Fruit fly (Drosophila melanogaster) S2 (cell line): Measurements from ENCODE around the gene CG31817.

Experiments used
- CG8478 ChIP-seq: fragments of >200 bp; optimal IDR thresholded peaks from 2 replicates; lab custom pipeline; 2018
- CTCF ChIP-seq, 2 experiments: fragments of >200 bp; optimal IDR thresholded peaks; 2 replicates each; lab custom pipeline; 2018

Gene CG31817

DNA sequence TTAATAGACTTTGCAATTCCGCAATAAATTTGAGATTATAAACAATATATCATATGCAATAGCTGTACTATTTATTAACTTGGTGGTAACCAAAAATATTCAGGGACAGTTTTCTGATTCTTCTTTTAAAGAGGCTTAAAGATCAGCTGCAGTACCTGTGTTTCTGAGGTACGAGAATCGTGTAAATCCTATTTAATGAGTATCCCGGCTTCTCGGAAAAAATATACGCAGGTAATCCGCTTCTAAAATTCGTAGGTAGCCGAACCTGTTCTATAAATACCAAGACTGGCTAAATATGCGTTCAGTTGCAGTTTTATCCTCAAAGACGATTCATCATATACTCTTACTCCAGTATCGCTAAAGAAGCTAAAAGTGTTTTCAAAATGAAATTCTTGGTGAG is 8.1 kb downstream of the CG31817 start, which contains the start of gene CG4440:
TSS of gene CG4440 (plus strand) at position 301 of the 400 bp plus-strand sequence.
- no peak for TF ChIP-seq CTCF (optimal IDR thresholded peaks at IDR 0.05; lab: Kevin White, UChicago)
- no peak for TF ChIP-seq CG8478 (lab: Kevin White, UChicago)

DNA sequence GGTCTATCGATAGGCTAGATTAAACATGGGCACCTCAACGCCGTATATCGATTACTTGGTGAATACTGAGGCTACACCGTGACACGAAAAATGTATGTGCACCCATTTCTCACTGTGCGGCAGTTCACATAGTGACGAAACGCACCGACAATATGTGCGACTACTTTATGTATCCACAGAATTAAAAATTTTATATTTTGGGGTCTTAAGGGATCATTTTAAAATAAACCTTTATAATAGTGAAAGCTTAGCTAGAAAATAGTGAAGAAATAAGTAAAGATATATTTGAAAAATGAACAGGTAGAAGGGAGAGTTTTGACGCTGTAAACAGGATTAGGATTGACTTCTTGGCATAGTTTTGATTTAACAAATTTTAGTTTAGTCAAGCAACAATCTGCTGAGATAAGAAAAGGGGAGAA is 8.6 kb downstream of the CG31817 start, which contains the start of gene mRpL4:
TSS of gene mRpL4 (minus strand) at position 31 of the 419 bp plus-strand sequence.
- TF ChIP-seq CTCF (optimal IDR thresholded peaks at IDR 0.05; lab: Kevin White, UChicago) = peak in 1 of 2 experiments; percentile 19
- no peak for TF ChIP-seq CG8478 (lab: Kevin White, UChicago)

DNA sequence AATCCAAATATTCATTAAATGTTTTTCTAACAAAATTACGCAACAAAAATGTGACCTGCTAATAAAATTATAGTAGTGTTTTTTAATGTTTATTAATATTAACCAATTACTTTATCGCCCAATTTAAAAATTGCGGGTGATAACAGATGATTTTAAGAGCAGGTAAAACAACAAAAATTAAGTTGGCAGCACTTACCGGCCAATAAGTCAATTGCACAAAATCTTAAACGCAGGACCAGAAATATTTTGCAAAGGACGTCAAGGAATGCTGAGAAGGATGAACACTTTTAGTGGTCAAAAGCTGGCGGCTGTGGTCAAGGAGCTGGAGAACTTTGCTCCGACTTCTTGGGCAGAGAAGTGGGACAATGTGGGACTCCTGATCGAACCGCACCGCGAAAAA is 10.8 kb downstream of the CG31817 start, which contains the start of gene CG4278:
TSS of gene CG4278 (plus strand) at position 178 of the 400 bp plus-strand sequence.
- TF ChIP-seq CTCF (optimal IDR thresholded peaks at IDR 0.05; lab: Kevin White, UChicago) (no peak), CG8478 (lab: Kevin White, UChicago) (no peak)

DNA sequence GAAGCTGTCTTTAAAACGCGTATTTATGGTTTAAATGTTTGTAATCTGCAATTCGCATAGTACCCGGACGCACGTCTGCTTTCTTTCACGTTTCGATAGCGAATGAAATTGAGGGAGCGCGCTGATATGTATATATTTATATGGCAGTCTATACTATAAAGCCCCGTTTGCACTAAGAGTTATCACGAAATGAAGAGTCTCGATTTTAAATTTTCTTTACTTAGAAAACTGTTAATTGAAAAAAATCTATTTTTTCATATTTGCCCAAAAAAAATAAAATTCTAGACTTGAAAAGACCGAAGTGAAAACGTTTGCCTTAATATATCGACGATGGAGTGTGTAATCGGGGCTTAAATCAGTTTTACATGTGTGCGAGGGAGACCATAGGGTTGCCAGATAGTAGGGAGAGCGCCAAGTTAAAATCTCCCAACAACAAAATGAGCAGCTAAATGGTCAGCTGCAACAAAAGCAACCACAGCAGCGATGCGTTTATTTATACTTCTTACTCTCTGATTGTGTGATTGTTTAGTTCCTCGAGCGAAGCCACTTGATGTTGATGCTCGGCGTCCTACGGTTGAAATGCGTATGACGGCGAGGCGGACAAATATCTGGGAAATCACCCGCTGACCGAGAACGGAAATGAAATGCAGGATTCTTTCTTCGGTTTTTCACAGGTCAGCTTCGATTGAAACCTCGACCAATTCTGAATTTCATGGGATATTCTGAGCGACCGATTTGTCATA is 12.0 kb downstream of the CG31817 start, which contains the start of gene cact:
TSS of gene cact (minus strand) at position 693 of the 743 bp plus-strand sequence.
- TF ChIP-seq CG8478 (lab: Kevin White, UChicago) (no peak), CTCF (optimal IDR thresholded peaks at IDR 0.05; lab: Kevin White, UChicago) (no peak)

DNA sequence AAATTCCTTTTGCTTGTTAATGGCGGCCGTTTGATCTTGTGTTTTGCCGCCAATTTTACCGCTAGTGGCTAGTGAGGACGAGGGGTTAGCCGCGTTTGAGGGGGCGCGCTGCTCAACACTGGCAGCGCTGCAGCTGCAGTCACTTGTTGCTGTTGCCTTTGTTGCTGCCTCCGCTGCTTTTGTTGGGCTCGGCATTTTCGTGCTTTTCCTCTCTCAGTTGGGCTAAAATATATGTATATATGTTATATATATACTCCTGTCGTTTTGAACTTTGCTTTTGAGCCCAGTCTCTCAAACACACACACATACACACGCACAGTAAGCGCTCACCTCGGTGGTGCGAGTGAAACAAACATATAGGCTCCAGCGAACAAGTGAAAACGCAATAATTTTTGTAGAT is 12.9 kb downstream of the CG31817 start:
- TF ChIP-seq CG8478 (lab: Kevin White, UChicago) (no peak), CTCF (optimal IDR thresholded peaks at IDR 0.05; lab: Kevin White, UChicago) (no peak)

DNA sequence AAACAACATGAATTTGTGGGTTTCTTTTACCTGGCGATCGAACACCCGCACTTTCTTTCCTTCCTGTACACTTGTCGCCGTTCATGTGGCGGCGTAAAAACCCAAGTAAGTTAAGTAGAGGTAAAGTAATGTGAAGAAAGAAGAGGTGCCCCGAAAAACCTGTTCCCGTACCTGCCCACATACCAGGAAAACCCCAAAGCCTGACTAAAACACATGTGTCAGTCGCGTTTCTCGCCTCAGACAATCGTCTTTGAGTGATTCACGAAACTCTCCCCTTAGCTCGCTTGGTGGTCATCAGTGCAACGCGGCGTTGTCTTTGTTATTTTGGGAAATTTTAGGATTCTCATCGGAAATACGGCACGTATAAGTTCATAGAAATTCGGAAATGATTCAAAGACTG is 14.1 kb downstream of the CG31817 start:
- TF ChIP-seq CG8478 (lab: Kevin White, UChicago) (no peak), CTCF (optimal IDR thresholded peaks at IDR 0.05; lab: Kevin White, UChicago) (no peak)

DNA sequence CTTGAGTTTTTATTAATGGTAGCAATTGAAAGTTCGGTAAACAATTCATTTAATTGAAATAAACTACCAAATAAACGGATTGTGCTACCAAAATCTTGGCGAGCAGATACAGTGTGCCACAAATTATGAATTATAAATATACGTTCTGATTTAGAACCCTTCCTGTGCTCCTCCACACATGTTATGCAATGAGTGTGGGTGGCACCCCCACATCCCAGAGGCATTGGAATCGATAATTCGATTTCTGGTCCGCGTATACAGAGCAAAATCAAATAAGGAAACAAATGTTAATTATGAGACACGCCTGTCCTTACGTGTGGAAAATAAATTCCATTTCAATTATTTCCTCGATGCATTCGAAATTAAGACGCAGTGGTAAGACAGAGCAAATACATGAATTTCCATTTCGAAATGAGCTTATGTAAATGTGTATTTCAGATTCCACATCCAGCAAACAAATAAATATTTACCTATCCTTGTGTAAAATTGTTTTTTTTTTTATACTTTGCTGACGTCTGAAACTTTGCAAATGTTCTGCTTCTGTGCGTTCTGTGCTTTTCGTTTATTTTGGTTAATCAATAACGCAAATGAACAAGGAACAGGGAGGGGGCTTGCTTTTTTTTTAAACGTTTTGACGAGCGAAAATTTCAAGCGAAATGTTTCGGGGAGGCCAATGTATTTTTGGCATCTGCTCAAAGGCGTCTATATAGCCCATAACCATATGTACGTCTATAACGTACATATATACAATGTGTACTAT is 15.6 kb downstream of the CG31817 start:
- no peak for TF ChIP-seq CG8478 (lab: Kevin White, UChicago)
- no peak for TF ChIP-seq CTCF (optimal IDR thresholded peaks at IDR 0.05; lab: Kevin White, UChicago)

DNA sequence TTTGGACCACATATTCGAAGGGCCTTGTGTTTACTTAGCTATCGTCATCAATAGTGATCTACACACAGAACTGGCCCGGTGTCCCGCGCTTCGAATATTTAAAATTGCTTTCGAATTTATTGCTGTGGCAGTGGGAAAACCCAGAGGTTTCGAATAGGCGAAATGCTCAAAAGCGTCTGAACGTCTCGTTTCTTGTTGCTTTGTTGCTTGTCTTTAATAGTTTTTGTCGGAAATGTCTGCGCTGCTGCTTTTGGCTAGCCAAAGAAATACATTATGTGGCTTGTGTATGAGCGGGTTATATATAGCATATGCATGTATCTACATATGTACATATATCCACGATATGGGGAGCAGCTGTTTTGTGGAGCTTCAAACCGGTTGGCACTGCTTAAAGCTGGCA is 16.5 kb downstream of the CG31817 start:
- TF ChIP-seq CTCF (optimal IDR thresholded peaks at IDR 0.05; lab: Kevin White, UChicago) (no peak), CG8478 (lab: Kevin White, UChicago) (no peak)

DNA sequence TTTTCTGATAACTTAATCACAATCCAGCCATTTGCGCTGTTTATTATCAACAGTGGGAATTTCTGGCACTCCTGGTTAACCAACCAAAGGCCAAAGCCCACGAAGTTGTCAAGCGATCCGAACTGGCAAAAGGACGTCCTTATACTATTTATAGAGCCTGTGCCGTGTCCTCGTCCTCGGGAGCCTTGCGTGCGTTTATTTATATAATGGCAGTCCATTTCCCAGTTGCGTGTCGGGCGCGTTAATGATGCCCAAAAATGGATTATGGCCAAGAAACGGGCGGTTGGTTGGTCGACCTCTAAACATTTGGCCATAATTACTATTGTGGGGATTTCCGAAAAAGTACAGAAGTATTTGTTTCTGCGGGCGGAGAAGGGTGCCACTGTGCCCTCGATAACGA is 17.3 kb downstream of the CG31817 start:
- no peak for TF ChIP-seq CTCF (optimal IDR thresholded peaks at IDR 0.05; lab: Kevin White, UChicago)
- no peak for TF ChIP-seq CG8478 (lab: Kevin White, UChicago)

DNA sequence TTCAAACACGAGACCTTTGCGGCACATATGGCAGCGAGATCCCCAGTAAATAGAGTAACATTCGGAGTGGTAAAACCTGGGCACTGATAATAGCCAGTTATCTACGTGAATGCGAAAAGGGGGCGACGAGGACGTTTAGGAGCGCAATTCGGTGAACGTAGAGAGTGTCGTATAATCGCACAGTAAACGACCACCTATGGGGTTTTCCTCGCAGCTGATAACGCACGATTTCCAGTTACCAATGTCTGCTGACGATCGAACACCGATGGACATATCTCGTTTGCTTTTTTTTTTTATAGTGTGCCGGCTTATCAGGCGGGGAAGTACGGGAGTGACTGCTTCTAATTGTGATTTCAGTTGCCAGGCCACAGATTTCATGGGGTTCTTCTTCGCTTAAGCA is 17.9 kb downstream of the CG31817 start:
- TF ChIP-seq CG8478 (lab: Kevin White, UChicago) (no peak), CTCF (optimal IDR thresholded peaks at IDR 0.05; lab: Kevin White, UChicago) (no peak)

DNA sequence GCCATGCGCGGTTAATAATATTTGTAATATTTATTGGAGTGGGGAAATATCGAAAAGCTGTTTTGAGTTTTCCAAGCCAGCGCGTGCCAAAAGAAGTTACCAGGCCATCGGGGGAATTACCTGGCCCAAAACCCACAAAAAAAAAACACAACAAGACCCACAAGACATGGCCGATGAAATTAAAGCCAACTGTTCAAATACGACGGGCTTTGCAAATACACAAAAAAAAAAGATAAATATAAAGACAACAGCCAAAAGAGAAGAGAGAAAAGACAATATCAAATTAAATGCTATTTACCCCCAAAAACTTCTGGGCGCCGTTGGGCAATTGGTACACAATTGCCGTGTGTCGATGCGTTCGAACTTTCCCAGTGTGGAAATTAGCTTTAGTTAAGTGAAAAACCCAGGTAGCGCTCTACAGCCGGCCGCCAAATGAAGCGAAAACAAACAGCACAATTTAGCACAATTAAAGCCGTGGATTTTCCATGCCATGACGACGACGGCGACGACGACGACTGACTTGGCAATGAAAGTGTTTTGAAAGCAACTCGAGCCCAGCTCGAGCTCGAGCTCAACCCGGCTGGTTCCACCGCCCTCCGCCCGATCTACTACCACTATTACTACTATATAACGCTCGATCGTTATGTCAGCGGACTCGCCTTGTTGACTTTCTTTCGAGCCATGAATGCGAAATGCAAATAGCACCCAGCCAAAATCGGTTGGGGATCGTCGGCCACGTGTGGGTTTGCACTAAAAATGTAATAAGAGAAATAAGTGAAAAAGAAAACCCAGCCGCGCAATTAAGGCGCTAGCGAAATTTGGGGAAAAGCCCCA is 19.7 kb downstream of the CG31817 start:
- TF ChIP-seq CG8478 (lab: Kevin White, UChicago) = no peak
- TF ChIP-seq CTCF (optimal IDR thresholded peaks at IDR 0.05; lab: Kevin White, UChicago) = no peak

DNA sequence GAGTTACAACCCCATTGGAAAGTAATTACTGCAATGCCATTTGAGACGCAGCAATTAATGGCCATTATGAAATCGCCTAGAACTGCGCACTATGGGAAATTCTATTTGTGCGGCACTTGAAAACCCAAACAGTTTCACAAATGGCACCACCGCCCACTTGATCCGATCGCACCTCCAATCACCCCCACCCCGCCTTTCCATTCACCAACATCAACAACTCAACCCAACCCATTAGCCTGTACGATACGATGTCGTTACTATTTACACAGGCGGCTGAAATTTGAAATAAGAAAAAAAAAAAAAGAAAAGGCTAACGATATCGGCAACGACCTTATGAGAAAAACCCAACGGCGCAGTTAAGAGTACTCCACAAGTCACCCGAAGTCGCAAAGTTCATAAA is 20.6 kb downstream of the CG31817 start:
- TF ChIP-seq CTCF (optimal IDR thresholded peaks at IDR 0.05; lab: Kevin White, UChicago) = no peak
- TF ChIP-seq CG8478 (lab: Kevin White, UChicago) = no peak

DNA sequence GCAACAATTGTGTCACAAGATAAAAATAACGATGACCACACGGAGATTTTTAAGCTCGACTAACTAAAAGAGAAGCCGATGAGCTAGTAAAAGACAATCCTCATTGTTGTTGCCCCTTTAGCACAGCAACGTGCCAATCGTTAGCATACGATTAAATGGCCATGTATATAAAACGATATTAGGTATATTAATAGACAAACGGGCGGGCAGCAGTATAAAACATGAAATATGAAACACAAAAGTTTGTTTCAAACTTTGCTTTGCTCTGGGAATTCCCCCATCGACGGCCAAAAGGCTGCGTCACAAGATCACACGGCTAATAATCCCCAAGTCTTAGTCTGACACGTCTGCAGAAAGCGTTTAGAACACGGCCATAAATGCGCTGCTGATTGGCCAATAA is 21.3 kb downstream of the CG31817 start:
- TF ChIP-seq CG8478 (lab: Kevin White, UChicago) (no peak), CTCF (optimal IDR thresholded peaks at IDR 0.05; lab: Kevin White, UChicago) (no peak)

DNA sequence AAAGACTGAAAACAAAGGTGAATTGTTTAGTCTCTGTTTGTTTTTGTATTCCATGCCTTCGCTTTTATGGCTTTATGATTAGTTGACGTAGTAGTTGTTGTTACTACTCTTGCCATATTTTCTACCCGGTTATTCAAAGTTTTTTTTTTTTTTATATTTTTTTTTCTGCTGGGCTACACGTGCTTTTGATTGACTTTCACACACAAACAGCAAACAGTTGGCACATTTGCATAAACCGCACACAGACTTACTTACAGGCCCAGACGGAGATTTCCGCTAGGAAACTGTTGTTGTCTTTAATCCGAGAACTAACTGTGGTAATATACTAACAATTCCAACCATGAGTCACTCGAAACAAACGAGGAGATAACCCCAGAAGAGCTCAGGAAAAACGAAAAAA is 21.8 kb downstream of the CG31817 start:
- TF ChIP-seq CTCF (optimal IDR thresholded peaks at IDR 0.05; lab: Kevin White, UChicago) (no peak), CG8478 (lab: Kevin White, UChicago) (no peak)
